Worm (Caenorhabditis elegans): ENCODE measurements around the gene exos-2.

DNA sequence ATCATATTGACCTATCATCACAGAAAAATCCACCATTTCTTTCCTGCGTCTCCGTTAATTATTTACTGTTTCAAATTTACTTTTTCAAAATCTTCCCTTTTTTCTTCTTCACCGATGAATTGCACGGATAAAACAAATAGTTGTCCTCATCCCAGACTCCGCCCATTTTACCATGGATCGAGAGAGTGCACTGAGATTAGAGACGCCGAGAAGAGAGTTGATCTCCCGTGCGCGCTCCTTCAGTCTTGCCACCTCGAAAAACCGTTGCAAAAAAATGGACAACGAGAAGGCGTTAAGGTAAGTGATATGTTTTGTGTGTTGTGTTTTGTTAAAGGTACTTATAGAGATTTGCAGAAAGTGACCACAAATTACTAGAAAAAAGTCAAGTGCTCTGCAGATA is 22.8 kb downstream of the exos-2 start, which contains the start of gene dlc-5:
- TF ChIP-seq xnd-1 (tag; optimal IDR thresholded peaks at IDR 0.05), result no peak
- no peak for TF ChIP-seq hlh-12 (tag; optimal IDR thresholded peaks at IDR 0.05)
- no peak for TF ChIP-seq snpc-4 (GFP tag; optimal IDR thresholded peaks at IDR 0.05)
- TF ChIP-seq snpc-4 (tag; optimal IDR thresholded peaks at IDR 0.05), result no peak
- no peak for TF ChIP-seq rcor-1 (GFP tag; IDR thresholded peaks at IDR 0.05)
- no peak for TF ChIP-seq nhr-90 (tag; optimal IDR thresholded peaks at IDR 0.05)
- no peak for TF ChIP-seq F10E7.11 (tag; optimal IDR thresholded peaks at IDR 0.05)
- TF ChIP-seq gei-17 (GFP tag; optimal IDR thresholded peaks at IDR 0.05), result no peak
- TF ChIP-seq cebp-2 (GFP tag; IDR thresholded peaks at IDR 0.05), result no peak
- TF ChIP-seq D2030.7 (GFP tag; IDR thresholded peaks at IDR 0.05), result no peak

Data from whole organism, young adult.